Fruit fly (Drosophila melanogaster) Kc167 (cell line): ENCODE measurements around the gene CAH8.

Experiments
- Sin3A ChIP-seq: fragments of >200 bp; optimal IDR thresholded peaks from 2 replicates; lab custom pipeline; 2018; ENCODE audit warnings: missing external identifiers
- h ChIP-seq: fragments of >200 bp; optimal IDR thresholded peaks from 3 replicates; lab custom pipeline; 2018; ENCODE audit warnings: missing external identifiers
- psq ChIP-seq: fragments of >200 bp; optimal IDR thresholded peaks from 2 replicates; lab custom pipeline; 2017; ENCODE audit warnings: missing external identifiers
- ttk ChIP-seq: sonication (Bioruptor generic); optimal IDR thresholded peaks from 2 replicates; lab custom pipeline; 2017; ENCODE audit warnings: missing external identifiers

dm6 chr3R:22411879-22412587, 22.5 kb upstream of the CAH8 start:
- TF ChIP-seq Sin3A (lab: Kevin White, UChicago) (no peak), ttk (lab: Kevin White, UChicago) (no peak), psq (no peak), h (no peak)
